Worm (Caenorhabditis elegans) whole organism, young adult: ENCODE data around the gene zipt-2.2.

Source experiments
- B0019.2 ChIP-seq: fragments of 200-800 bp; sonication (Bioruptor generic); conservative IDR thresholded peaks from 2 replicates; pipeline ENCODE4 v1.3.6; 2022; ENCODE audit warnings: missing genetic modification reagents, missing genetic modification characterization, missing compliant biosample characterization
- T26A5.8 ChIP-seq: sonication (generic microtip); optimal IDR thresholded peaks from 2 replicates; lab custom pipeline; 2016; ENCODE audit warnings: missing genetic modification characterization, missing compliant biosample characterization
- mxl-1 ChIP-seq: sonication (generic microtip); optimal IDR thresholded peaks from 2 replicates; lab custom pipeline; 2016; ENCODE audit warnings: missing genetic modification characterization, missing compliant biosample characterization
- pbrm-1 ChIP-seq: fragments of 200-800 bp; sonication (Bioruptor generic); IDR thresholded peaks from 2 replicates; pipeline ENCODE4 v1.3.6; 2022; ENCODE audit warnings: missing genetic modification reagents, missing genetic modification characterization, missing compliant biosample characterization
- rec-8 ChIP-seq, 2 experiments: sonication (generic microtip); optimal IDR thresholded peaks; 2 replicates each; lab custom pipeline; 2016; ENCODE audit warnings: mild to moderate bottlenecking in 2 of 2, missing genetic modification characterization in 2 of 2, missing genetic modification reagents in 2 of 2, missing genotype in 2 of 2, missing biosample characterization in 1 of 2, missing compliant biosample characterization in 1 of 2, moderate library complexity in 1 of 2
- rpc-1 ChIP-seq, 2 experiments: fragments of 150-350 bp in 1 of 2; sonication (generic microtip) in 1 of 2; optimal IDR thresholded peaks; 2 replicates each; lab custom pipeline; 2014 to 2018; ENCODE audit warnings: missing biosample characterization in 1 of 2, missing genetic modification characterization in 1 of 2, missing genetic modification reagents in 1 of 2, missing genotype in 1 of 2
- snpc-4 ChIP-seq, 5 experiments: fragments of 150-350 bp in 1 of 5; sonication (generic microtip) in 4 of 5; optimal IDR thresholded peaks; 2 replicates each; lab custom pipeline; 2014 to 2018; ENCODE audit warnings: missing genetic modification characterization in 5 of 5, missing biosample characterization in 3 of 5, antibody characterized with exemption in 2 of 5, mild to moderate bottlenecking in 2 of 5, missing compliant biosample characterization in 2 of 5, missing genotype in 2 of 5, moderate library complexity in 2 of 5, missing genetic modification reagents in 1 of 5
- unc-62 ChIP-seq: fragments of 150-350 bp; optimal IDR thresholded peaks from 2 replicates; lab custom pipeline; 2014; ENCODE audit warnings: missing biosample characterization, missing genetic modification reagents, missing genetic modification characterization

ce11 chrIV:4227917-4228316 lies 7.2 kb downstream of the zipt-2.2 start, which contains the start of gene srbc-70:
- TF ChIP-seq rec-8 (tag; optimal IDR thresholded peaks at IDR 0.05; lab: Kevin White, UChicago) (no peak), mxl-1 (tag; lab: Kevin White, UChicago) (no peak), rpc-1 (optimal IDR thresholded peaks at IDR 0.05; lab: Kevin White, UChicago) (no peak), rpc-1 (tag; optimal IDR thresholded peaks at IDR 0.05; lab: Kevin White, UChicago) (no peak), T26A5.8 (tag; lab: Kevin White, UChicago) (no peak), unc-62 (no peak), B0019.2 (GFP tag; lab: Robert Waterston, UW) (no peak), pbrm-1 (GFP tag; lab: Robert Waterston, UW) (no peak), snpc-4 (GFP tag; optimal IDR thresholded peaks at IDR 0.05; lab: Kevin White, UChicago) (no peak), snpc-4 (tag; optimal IDR thresholded peaks at IDR 0.05; lab: Kevin White, UChicago) (no peak)
